Fruit fly (Drosophila melanogaster): Measurements from ENCODE around the gene Bulli.

Gene Bulli

dm6 chr3L:6522785-6523184 is 34.3 kb downstream of the Bulli start (continued):
- TF ChIP-seq row (GFP tag; IDR thresholded peaks at IDR 0.05) (no peak), CG9727 (GFP tag; optimal IDR thresholded peaks at IDR 0.05) (peak; percentile 29), NfI (GFP tag; optimal IDR thresholded peaks at IDR 0.05) (no peak), CG5245 (GFP tag; optimal IDR thresholded peaks at IDR 0.05) (no peak), CG7556 (GFP tag; optimal IDR thresholded peaks at IDR 0.05) (peak; percentile 48), zen2 (GFP tag; IDR thresholded peaks at IDR 0.05; ENCODE audit: partially characterized antibody) (no peak), Ptx1 (GFP tag; IDR thresholded peaks at IDR 0.05) (no peak), CG12769 (tag; optimal IDR thresholded peaks at IDR 0.05) (no peak), HLH4C (GFP tag; IDR thresholded peaks at IDR 0.05; ENCODE audit: partially characterized antibody) (no peak), CG32772 (GFP tag; IDR thresholded peaks at IDR 0.05) (no peak), CG31224 (GFP tag; IDR thresholded peaks at IDR 0.05) (no peak), Med (GFP tag) (peak; percentile 44), Hr39 (optimal IDR thresholded peaks at IDR 0.05) (no peak), mld (GFP tag; IDR thresholded peaks at IDR 0.05; ENCODE audit: partially characterized antibody) (no peak), Sin3A (optimal IDR thresholded peaks at IDR 0.05) (no peak), onecut (GFP tag; IDR thresholded peaks at IDR 0.05) (no peak), bowl (GFP tag; IDR thresholded peaks at IDR 0.05) (no peak), CG12659 (GFP tag; optimal IDR thresholded peaks at IDR 0.05) (no peak), CG8478 (optimal IDR thresholded peaks at IDR 0.05) (no peak), MESR4 (GFP tag; optimal IDR thresholded peaks at IDR 0.05) (no peak), en (GFP tag; optimal IDR thresholded peaks at IDR 0.05) (no peak), tna (GFP tag; IDR thresholded peaks at IDR 0.05; ENCODE audit: partially characterized antibody) (no peak), tgo (GFP tag; IDR thresholded peaks at IDR 0.05) (no peak), gem (tag; optimal IDR thresholded peaks at IDR 0.05) (no peak), CG11398 (GFP tag; optimal IDR thresholded peaks at IDR 0.05) (no peak), HLH3B (GFP tag; IDR thresholded peaks at IDR 0.05) (0 out of 2 replicates have a peak, but pooled peaks have one; percentile 8), B-H2 (GFP tag; optimal IDR thresholded peaks at IDR 0.05) (no peak), pho (GFP tag; optimal IDR thresholded peaks at IDR 0.05) (no peak), sens-2 (GFP tag; IDR thresholded peaks at IDR 0.05) (no peak), Dip3 (GFP tag; optimal IDR thresholded peaks at IDR 0.05) (no peak), zfh1 (GFP tag; IDR thresholded peaks at IDR 0.05) (no peak), wek (GFP tag; optimal IDR thresholded peaks at IDR 0.05) (peak; percentile 48), twi (tag; optimal IDR thresholded peaks at IDR 0.05) (no peak), shn (GFP tag; optimal IDR thresholded peaks at IDR 0.05) (no peak), Hsf (GFP tag; optimal IDR thresholded peaks at IDR 0.05) (no peak), CG12744 (GFP tag; optimal IDR thresholded peaks at IDR 0.05) (no peak), CG3065 (GFP tag; optimal IDR thresholded peaks at IDR 0.05) (no peak), Xrp1 (GFP tag; IDR thresholded peaks at IDR 0.05) (no peak), tup (GFP tag; optimal IDR thresholded peaks at IDR 0.05) (no peak), Hr3 (GFP tag; optimal IDR thresholded peaks at IDR 0.05) (no peak), CG1233 (GFP tag; optimal IDR thresholded peaks at IDR 0.05) (peak; percentile 36), D (optimal IDR thresholded peaks at IDR 0.05) (no peak), D (GFP tag; optimal IDR thresholded peaks at IDR 0.05) (peak; percentile 30), CG8924 (tag; optimal IDR thresholded peaks at IDR 0.05) (peak; percentile 10), hkb (optimal IDR thresholded peaks at IDR 0.05) (no peak), hkb (GFP tag; IDR thresholded peaks at IDR 0.05) (0 out of 2 replicates have a peak, but pooled peaks have one; percentile 18), ara (GFP tag; IDR thresholded peaks at IDR 0.05) (no peak), Gug (GFP tag; IDR thresholded peaks at IDR 0.05) (no peak), Lhr (GFP tag; optimal IDR thresholded peaks at IDR 0.05) (no peak), CG10431 (GFP tag; optimal IDR thresholded peaks at IDR 0.05) (peak; percentile 37), ttk (GFP tag; IDR thresholded peaks at IDR 0.05) (no peak), Fer2 (tag; optimal IDR thresholded peaks at IDR 0.05) (no peak), CG7839 (tag; optimal IDR thresholded peaks at IDR 0.05) (no peak), CG7271 (tag; optimal IDR thresholded peaks at IDR 0.05) (no peak)

All from whole organism, embryonic.